Fruit fly (Drosophila melanogaster) whole organism, pupa: ENCODE results near the gene CG13376.

Experiments used
- CG10348 ChIP-seq: fragments of 200-800 bp; sonication (Bioruptor generic); IDR thresholded peaks from 2 replicates; pipeline ENCODE4 v1.3.6; 2022; ENCODE audit warnings: missing biosample characterization, missing genetic modification characterization
- CG15710 ChIP-seq: fragments of 200-800 bp; sonication (Bioruptor generic); optimal IDR thresholded peaks from 2 replicates; lab custom pipeline; 2018; ENCODE audit warnings: missing biosample characterization, mild to moderate bottlenecking, missing genetic modification characterization, moderate library complexity
- CG8159 ChIP-seq: fragments of 200-800 bp; sonication (Bioruptor generic); optimal IDR thresholded peaks from 3 replicates; lab custom pipeline; 2018; ENCODE audit warnings: missing biosample characterization, mild to moderate bottlenecking, missing genetic modification characterization, moderate library complexity
- CG8301 ChIP-seq: fragments of 200-800 bp; sonication (Bioruptor generic); optimal IDR thresholded peaks from 2 replicates; lab custom pipeline; 2018; ENCODE audit warnings: missing biosample characterization, mild to moderate bottlenecking, missing genetic modification characterization
- CG9948 ChIP-seq: fragments of 200-800 bp; sonication (Bioruptor generic); optimal IDR thresholded peaks from 2 replicates; lab custom pipeline; 2018; ENCODE audit warnings: missing biosample characterization, mild to moderate bottlenecking, missing genetic modification characterization, moderate library complexity
- D1 ChIP-seq: fragments of 200-800 bp; sonication (Bioruptor generic); optimal IDR thresholded peaks from 2 replicates; lab custom pipeline; 2018; ENCODE audit warnings: missing biosample characterization, mild to moderate bottlenecking, missing genetic modification characterization, moderate library complexity
- EcR ChIP-seq: fragments of 200-800 bp; sonication (Bioruptor generic); optimal IDR thresholded peaks from 3 replicates; lab custom pipeline; 2019; ENCODE audit warnings: missing biosample characterization, missing genetic modification characterization, mild to moderate bottlenecking, moderate library complexity, missing genetic modification reagents
- Ets98B ChIP-seq: fragments of 200-800 bp; sonication (Bioruptor generic); IDR thresholded peaks from 2 replicates; pipeline ENCODE4 v1.3.6; 2022; ENCODE audit warnings: missing biosample characterization, missing genetic modification characterization
- rn ChIP-seq: fragments of 200-800 bp; sonication (Bioruptor generic); IDR thresholded peaks from 2 replicates; pipeline ENCODE4 v1.3.6; 2022; ENCODE audit warnings: missing biosample characterization, missing genetic modification characterization

- TF ChIP-seq EcR (GFP tag; lab: Kevin White, UChicago) (no peak), D1 (tag; lab: Kevin White, UChicago) (no peak), CG15710 (tag; lab: Kevin White, UChicago) (no peak), CG9948 (tag; lab: Kevin White, UChicago) (no peak), CG8301 (tag; lab: Kevin White, UChicago) (peak; percentile 3), Ets98B (GFP tag; lab: Robert Waterston, UW) (no peak), CG10348 (GFP tag; lab: Robert Waterston, UW) (no peak), rn (GFP tag; lab: Robert Waterston, UW) (no peak), CG8159 (tag; lab: Kevin White, UChicago) (no peak)
Measured at dm6 chrX:311328-311727, 44.5 kb upstream of the CG13376 start.
